Worm (Caenorhabditis elegans) whole organism, midembryonic: ENCODE data around the gene tbck-1.

Source experiments
- T22C8.4 ChIP-seq: fragments of 200-800 bp; sonication (Bioruptor generic); IDR thresholded peaks from 2 replicates; pipeline ENCODE4 v1.3.6; 2022; ENCODE audit warnings: missing genetic modification characterization, missing compliant biosample characterization
- cog-1 ChIP-seq: sonication (generic microtip); optimal IDR thresholded peaks from 2 replicates; lab custom pipeline; 2016; ENCODE audit warnings: missing genetic modification characterization, missing compliant biosample characterization
- flt-1 ChIP-seq: fragments of 200-800 bp; sonication (Bioruptor generic); IDR thresholded peaks from 2 replicates; pipeline ENCODE4 v1.3.6; 2022; ENCODE audit warnings: missing genetic modification characterization, missing compliant biosample characterization
- klf-2 ChIP-seq: fragments of 200-800 bp; sonication (Bioruptor generic); conservative IDR thresholded peaks from 2 replicates; pipeline ENCODE4 v1.3.6; 2022; ENCODE audit warnings: missing genetic modification reagents, missing genetic modification characterization, missing compliant biosample characterization
- med-1 ChIP-seq: sonication (generic microtip); optimal IDR thresholded peaks from 2 replicates; lab custom pipeline; 2017; ENCODE audit warnings: missing genetic modification characterization, mild to moderate bottlenecking, missing compliant biosample characterization, antibody characterized with exemption, missing genetic modification reagents; ENCODE audit not compliant: insufficient read depth
- tab-1 ChIP-seq: fragments of 200-800 bp; sonication (Bioruptor generic); IDR thresholded peaks from 2 replicates; pipeline ENCODE4 v1.3.6; 2022; ENCODE audit warnings: missing genetic modification characterization, missing compliant biosample characterization
- ztf-23 ChIP-seq: fragments of 200-800 bp; sonication (Bioruptor generic); IDR thresholded peaks from 2 replicates; pipeline ENCODE4 v1.3.6; 2022; ENCODE audit warnings: missing genetic modification reagents, missing genetic modification characterization, missing compliant biosample characterization
- ztf-29 ChIP-seq: fragments of 200-800 bp; sonication (Bioruptor generic); IDR thresholded peaks from 2 replicates; pipeline ENCODE4 v1.3.6; 2022; ENCODE audit warnings: missing genetic modification reagents, missing genetic modification characterization, missing compliant biosample characterization

ce11 chrII:4876091-4876490 lies 47.7 kb downstream of the tbck-1 start, which contains the start of gene F11G11.13:
- TF ChIP-seq tab-1 (GFP tag; lab: Robert Waterston, UW) (no peak), cog-1 (no peak), klf-2 (GFP tag; lab: Robert Waterston, UW) (no peak), med-1 (GFP tag; lab: Kevin White, UChicago) (no peak), ztf-23 (GFP tag; lab: Robert Waterston, UW) (no peak), flt-1 (GFP tag; lab: Robert Waterston, UW) (no peak), ztf-29 (GFP tag; lab: Robert Waterston, UW) (no peak), T22C8.4 (GFP tag; lab: Robert Waterston, UW) (no peak)
